Worm (Caenorhabditis elegans): ENCODE measurements around the gene ret-1.

The ret-1 gene

DNA sequence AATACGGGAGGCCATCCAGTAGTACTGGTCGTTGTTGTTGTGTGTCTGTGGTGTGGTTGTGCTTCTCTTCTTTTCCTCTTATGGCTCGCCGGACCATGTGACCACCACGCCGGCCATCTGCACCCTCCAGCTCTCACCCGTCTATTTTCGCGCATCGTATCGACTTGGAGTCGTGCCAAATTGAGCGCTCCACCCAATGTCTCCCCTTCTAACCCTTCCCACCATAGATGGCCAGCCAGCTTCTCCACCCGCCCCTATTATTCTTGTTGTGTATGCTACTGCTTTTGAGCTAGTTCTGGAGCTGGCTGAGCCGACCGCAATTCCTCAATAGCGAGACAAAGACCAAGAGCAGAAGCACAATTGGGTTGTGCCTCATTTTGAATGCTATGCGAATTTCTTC lies 14.0 kb downstream of the ret-1 start (continued):
- TF ChIP-seq efl-1 (optimal IDR thresholded peaks at IDR 0.05) (peak; percentile 8 to 10), efl-1 (GFP tag; optimal IDR thresholded peaks at IDR 0.05 in 1 of 2) (peak in 1 of 2 experiments; percentile 45), swsn-7 (tag; optimal IDR thresholded peaks at IDR 0.05) (peak; percentile 15), mdl-1 (tag; optimal IDR thresholded peaks at IDR 0.05) (no peak), snu-23 (GFP tag; optimal IDR thresholded peaks at IDR 0.05) (peak; percentile 21), ets-5 (GFP tag; IDR thresholded peaks at IDR 0.05) (no peak), nhr-237 (tag; optimal IDR thresholded peaks at IDR 0.05) (no peak), ztf-11 (tag; optimal IDR thresholded peaks at IDR 0.05) (peak in 1 of 2 experiments; percentile 5), aly-2 (tag; optimal IDR thresholded peaks at IDR 0.05) (no peak), pqm-1 (tag; optimal IDR thresholded peaks at IDR 0.05) (no peak), lsy-2 (tag; optimal IDR thresholded peaks at IDR 0.05) (peak in 1 of 2 experiments; percentile 22), sptf-1 (tag; optimal IDR thresholded peaks at IDR 0.05) (no peak), ceh-8 (GFP tag; optimal IDR thresholded peaks at IDR 0.05) (no peak), ceh-88 (GFP tag; IDR thresholded peaks at IDR 0.05) (no peak), nhr-76 (tag; optimal IDR thresholded peaks at IDR 0.05) (no peak), hlh-17 (GFP tag; optimal IDR thresholded peaks at IDR 0.05; ENCODE audit: borderline replicate concordance) (no peak), fkh-4 (tag; optimal IDR thresholded peaks at IDR 0.05; ENCODE audit: borderline replicate concordance) (no peak), pag-3 (tag; optimal IDR thresholded peaks at IDR 0.05; ENCODE audit: borderline replicate concordance, insufficient read depth) (no peak), xbp-1 (tag; optimal IDR thresholded peaks at IDR 0.05) (no peak), elt-2 (tag; optimal IDR thresholded peaks at IDR 0.05) (no peak), nhr-71 (tag; optimal IDR thresholded peaks at IDR 0.05) (peak; percentile 30), lin-35 (GFP tag; optimal IDR thresholded peaks at IDR 0.05) (peak in 1 of 2 experiments; percentile 40), egl-13 (tag; optimal IDR thresholded peaks at IDR 0.05) (no peak)

DNA sequence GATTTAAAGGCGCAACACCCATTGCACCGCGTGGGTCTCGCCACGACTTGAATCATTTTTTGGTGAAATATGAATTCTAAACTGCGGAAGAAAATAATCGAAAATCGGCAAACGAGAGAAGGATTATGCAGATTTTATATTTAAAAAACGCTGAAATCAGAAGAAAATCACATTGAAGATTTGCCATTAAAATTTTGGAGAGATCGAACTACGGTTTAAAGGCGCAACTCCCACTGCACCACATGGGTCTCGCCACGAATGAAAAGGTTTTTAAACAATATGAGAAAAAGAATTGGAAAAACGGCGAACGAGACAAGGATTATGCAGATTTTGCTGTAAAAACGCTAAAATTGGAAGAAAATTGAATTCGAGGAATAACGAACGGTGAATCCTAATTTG lies 14.4 kb downstream of the ret-1 start:
- TF ChIP-seq nhr-11 (tag; optimal IDR thresholded peaks at IDR 0.05) (no peak), mdl-1 (tag; optimal IDR thresholded peaks at IDR 0.05) (no peak), Y116A8C.19 (tag; optimal IDR thresholded peaks at IDR 0.05; ENCODE audit: borderline replicate concordance) (no peak), snpc-4 (tag; optimal IDR thresholded peaks at IDR 0.05) (no peak), sptf-1 (tag; optimal IDR thresholded peaks at IDR 0.05) (no peak), ceh-82 (tag; optimal IDR thresholded peaks at IDR 0.05) (no peak), lin-39 (tag; optimal IDR thresholded peaks at IDR 0.05) (no peak), nhr-237 (tag; optimal IDR thresholded peaks at IDR 0.05) (no peak), unc-98 (GFP tag; IDR thresholded peaks at IDR 0.05) (no peak), unc-86 (tag; optimal IDR thresholded peaks at IDR 0.05) (no peak), ets-5 (GFP tag; IDR thresholded peaks at IDR 0.05) (no peak)

DNA sequence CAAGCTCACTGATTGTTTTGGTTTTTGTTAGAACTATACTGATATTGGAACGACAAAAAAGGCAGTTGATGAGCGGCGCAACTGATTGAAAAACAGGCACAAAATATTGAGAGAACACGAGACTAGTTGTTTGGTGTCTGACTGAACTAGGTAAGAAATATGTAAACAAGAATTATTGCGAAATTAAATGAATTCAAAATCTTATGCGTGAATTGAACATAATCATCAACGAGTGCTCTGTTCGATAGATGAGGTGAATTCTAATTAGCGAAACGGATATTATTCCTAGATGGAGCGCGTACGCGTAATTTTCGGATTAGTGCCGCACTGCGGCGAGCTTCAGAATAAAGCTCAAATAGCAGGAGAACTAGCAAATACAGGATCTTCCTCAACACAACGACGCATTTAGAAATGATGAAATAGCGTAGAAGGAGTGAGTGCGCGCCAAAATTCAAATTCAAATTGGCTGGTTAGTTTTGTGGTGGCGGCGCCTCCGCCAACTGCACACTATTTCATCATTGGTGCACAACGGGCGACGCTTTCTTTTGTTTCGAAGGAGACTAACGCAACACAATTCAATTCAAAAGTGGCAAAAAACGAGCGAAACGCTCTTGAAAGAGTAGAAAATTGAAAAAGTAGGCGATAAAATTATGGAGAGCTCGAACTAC lies 15.0 kb downstream of the ret-1 start:
- TF ChIP-seq dpl-1 (GFP tag; optimal IDR thresholded peaks at IDR 0.05) (peak in 1 of 3 experiments; percentile 5), efl-1 (optimal IDR thresholded peaks at IDR 0.05) (peak in 1 of 2 experiments; percentile 19), efl-1 (GFP tag; optimal IDR thresholded peaks at IDR 0.05 in 1 of 2) (peak; percentile 6 to 85), lin-35 (GFP tag; optimal IDR thresholded peaks at IDR 0.05) (peak in 1 of 2 experiments; percentile 7), lin-14 (GFP tag; optimal IDR thresholded peaks at IDR 0.05) (peak; percentile 23), unc-62 (GFP tag; optimal IDR thresholded peaks at IDR 0.05) (no peak), nhr-77 (tag; optimal IDR thresholded peaks at IDR 0.05) (no peak), mef-2 (tag; optimal IDR thresholded peaks at IDR 0.05) (no peak), dsc-1 (tag; optimal IDR thresholded peaks at IDR 0.05) (no peak), ceh-82 (tag; optimal IDR thresholded peaks at IDR 0.05) (peak in 1 of 3 experiments; percentile 26), tlp-1 (tag; optimal IDR thresholded peaks at IDR 0.05) (no peak), fkh-10 (GFP tag; optimal IDR thresholded peaks at IDR 0.05) (peak; percentile 59)
